Worm (Caenorhabditis elegans) whole organism, midembryonic: Measurements from ENCODE around the gene Y82E9BR.18.

ENCODE experiments used
- T22C8.4 ChIP-seq: fragments of 200-800 bp; sonication (Bioruptor generic); IDR thresholded peaks from 2 replicates; pipeline ENCODE4 v1.3.6; 2022; ENCODE audit warnings: missing genetic modification characterization, missing compliant biosample characterization
- cog-1 ChIP-seq: sonication (generic microtip); optimal IDR thresholded peaks from 2 replicates; lab custom pipeline; 2016; ENCODE audit warnings: missing genetic modification characterization, missing compliant biosample characterization
- flt-1 ChIP-seq: fragments of 200-800 bp; sonication (Bioruptor generic); IDR thresholded peaks from 2 replicates; pipeline ENCODE4 v1.3.6; 2022; ENCODE audit warnings: missing genetic modification characterization, missing compliant biosample characterization
- klf-2 ChIP-seq: fragments of 200-800 bp; sonication (Bioruptor generic); conservative IDR thresholded peaks from 2 replicates; pipeline ENCODE4 v1.3.6; 2022; ENCODE audit warnings: missing genetic modification reagents, missing genetic modification characterization, missing compliant biosample characterization
- med-1 ChIP-seq: sonication (generic microtip); optimal IDR thresholded peaks from 2 replicates; lab custom pipeline; 2017; ENCODE audit warnings: missing genetic modification characterization, mild to moderate bottlenecking, missing compliant biosample characterization, antibody characterized with exemption, missing genetic modification reagents; ENCODE audit not compliant: insufficient read depth
- ref-1 ChIP-seq: fragments of 200-800 bp; sonication (Bioruptor generic); conservative IDR thresholded peaks from 2 replicates; pipeline ENCODE4 v1.3.6; 2022; ENCODE audit warnings: missing genetic modification reagents, missing genetic modification characterization, missing compliant biosample characterization
- tab-1 ChIP-seq: fragments of 200-800 bp; sonication (Bioruptor generic); IDR thresholded peaks from 2 replicates; pipeline ENCODE4 v1.3.6; 2022; ENCODE audit warnings: missing genetic modification characterization, missing compliant biosample characterization
- ztf-23 ChIP-seq: fragments of 200-800 bp; sonication (Bioruptor generic); IDR thresholded peaks from 2 replicates; pipeline ENCODE4 v1.3.6; 2022; ENCODE audit warnings: missing genetic modification reagents, missing genetic modification characterization, missing compliant biosample characterization
- ztf-29 ChIP-seq: fragments of 200-800 bp; sonication (Bioruptor generic); IDR thresholded peaks from 2 replicates; pipeline ENCODE4 v1.3.6; 2022; ENCODE audit warnings: missing genetic modification reagents, missing genetic modification characterization, missing compliant biosample characterization

Y82E9BR.18 gene

DNA sequence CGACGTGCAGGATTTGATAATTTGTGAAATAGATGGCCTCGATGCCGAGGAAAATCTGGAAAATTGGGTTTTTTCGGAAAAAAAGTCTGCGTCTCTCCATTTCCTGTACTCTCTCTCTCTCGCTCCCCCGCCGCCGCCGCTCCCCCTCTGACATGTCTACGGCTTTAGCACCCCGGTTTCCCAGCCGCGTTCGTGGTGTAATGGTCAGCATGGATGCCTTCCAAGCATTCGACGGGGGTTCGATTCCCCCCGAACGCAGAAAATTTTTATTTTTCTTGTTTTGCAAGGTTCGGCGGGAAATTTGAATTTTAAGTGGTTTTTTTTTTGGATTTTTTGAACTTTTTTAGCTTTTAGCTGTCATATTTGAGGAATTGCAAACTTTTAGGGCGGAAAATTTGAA, 59.0 kb downstream of the Y82E9BR.18 start:
- TF ChIP-seq med-1 (GFP tag; lab: Kevin White, UChicago) (no peak), ztf-29 (GFP tag; lab: Robert Waterston, UW) (peak; percentile 64), cog-1 (peak; percentile 73), klf-2 (GFP tag; lab: Robert Waterston, UW) (peak; percentile 80), flt-1 (peak; percentile 77), tab-1 (GFP tag; lab: Robert Waterston, UW) (peak; percentile 87), ztf-23 (GFP tag; lab: Robert Waterston, UW) (peak; percentile 90), T22C8.4 (GFP tag; lab: Robert Waterston, UW) (peak; percentile 72), ref-1 (peak; percentile 70)

DNA sequence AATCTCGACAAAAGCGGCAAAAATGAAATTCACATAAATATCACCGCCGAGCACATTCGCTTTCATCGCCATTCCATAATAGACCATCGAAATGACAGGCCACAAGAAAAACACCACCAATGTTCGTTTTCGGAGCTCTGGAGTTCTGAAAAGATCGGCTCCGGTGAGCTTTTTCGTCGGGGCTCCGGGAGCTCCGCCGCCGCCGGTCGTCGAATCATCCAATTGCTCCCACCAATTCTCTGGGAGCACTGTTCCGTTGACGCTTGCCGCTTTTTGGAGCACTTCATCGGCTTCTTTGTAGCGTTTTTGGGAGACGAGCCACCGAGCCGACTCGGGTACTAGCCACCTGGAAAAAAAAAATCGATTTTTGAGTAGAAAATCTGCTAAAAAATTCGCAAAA, 61.9 kb downstream of the Y82E9BR.18 start:
- no peak for TF ChIP-seq tab-1 (GFP tag; lab: Robert Waterston, UW)
- TF ChIP-seq klf-2 (GFP tag; lab: Robert Waterston, UW): no peak
- no peak for TF ChIP-seq med-1 (GFP tag; lab: Kevin White, UChicago)
- no peak for TF ChIP-seq ref-1
- TF ChIP-seq T22C8.4 (GFP tag; lab: Robert Waterston, UW): no peak
- TF ChIP-seq ztf-29 (GFP tag; lab: Robert Waterston, UW): no peak
- no peak for TF ChIP-seq flt-1
- no peak for TF ChIP-seq ztf-23 (GFP tag; lab: Robert Waterston, UW)
- TF ChIP-seq cog-1: no peak

DNA sequence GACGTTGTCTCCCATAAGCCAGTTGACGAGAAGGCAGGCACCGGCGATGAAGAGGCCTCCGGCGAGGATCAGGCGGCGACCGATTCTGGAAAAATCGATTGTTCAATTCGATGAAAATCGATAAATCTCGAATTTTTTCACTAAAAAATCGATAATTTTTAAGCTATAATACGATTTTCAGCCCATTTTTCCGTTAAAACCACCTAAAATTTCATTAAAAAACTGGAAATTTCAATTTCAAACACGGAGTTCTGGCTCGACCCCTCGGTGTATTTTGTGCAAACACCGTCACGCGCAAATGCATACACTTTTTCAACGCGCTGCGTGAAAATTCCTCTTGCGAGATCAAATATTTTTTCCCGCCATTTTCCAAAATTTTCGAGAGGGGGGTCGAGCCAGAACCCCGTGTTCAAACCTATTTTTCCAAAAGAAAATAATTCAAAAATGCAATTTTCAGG, 62.9 kb downstream of the Y82E9BR.18 start:
- TF ChIP-seq T22C8.4 (GFP tag; lab: Robert Waterston, UW): peak; percentile 57

DNA sequence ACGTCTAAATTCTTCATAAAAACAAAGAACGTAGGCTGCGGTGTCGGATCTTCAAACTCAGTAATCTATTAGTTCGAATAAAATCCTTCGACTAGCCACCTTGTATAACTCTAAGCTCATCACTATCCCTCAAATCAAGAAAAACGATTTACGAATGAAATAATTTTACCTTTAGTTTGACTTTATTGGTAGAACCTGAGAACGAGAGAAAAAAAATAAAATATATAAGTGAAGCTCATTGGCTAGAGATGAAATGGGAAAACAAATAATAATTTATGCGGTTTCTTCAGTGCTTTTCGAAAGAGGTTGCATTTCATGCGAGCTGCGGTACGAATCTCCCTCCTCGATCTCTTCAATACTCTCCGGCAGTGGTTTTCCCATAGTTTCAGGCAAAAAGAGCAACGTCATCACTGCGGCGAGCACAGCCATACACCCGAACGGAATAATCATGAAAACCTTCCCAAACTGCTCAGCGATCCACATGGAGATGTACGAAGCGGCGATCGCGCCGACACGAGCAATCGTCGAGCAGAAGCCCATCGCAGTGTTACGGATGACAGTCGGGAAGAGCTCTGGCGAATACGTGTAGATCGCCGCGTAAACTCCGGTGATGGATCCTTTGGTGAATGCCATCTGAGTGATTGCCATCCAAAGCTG, 63.5 kb downstream of the Y82E9BR.18 start:
- no peak for TF ChIP-seq tab-1 (GFP tag; lab: Robert Waterston, UW)
- 0 out of 2 replicates have a peak, but pooled peaks have one; percentile 73 for TF ChIP-seq flt-1

DNA sequence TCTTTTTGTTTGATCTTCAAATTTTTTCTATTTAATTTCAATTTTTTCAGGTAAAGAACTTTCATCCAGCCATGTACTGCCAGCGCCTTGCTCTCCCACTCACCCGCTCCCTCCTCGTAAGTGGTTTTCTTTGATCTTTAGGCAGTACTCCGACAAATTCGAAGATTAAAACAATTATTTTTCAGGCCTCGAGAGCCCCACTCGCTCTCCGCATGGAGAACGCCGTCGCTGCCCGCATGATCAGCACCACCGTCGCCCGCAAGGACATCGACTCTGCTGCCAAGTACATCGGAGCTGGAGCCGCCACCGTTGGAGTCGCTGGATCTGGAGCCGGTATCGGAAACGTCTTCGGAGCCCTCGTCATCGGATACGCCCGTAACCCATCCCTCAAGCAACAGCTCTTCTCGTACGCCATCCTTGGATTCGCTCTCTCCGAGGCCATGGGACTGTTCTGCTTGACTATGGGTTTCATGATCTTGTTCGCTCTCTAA, 64.1 kb downstream of the Y82E9BR.18 start, which contains the start of gene Y82E9BR.3:
Gene Y82E9BR.3 (plus strand): TSS at position 51 of the 491 bp plus-strand sequence.
- no peak for TF ChIP-seq tab-1 (GFP tag; lab: Robert Waterston, UW)
- TF ChIP-seq ztf-23 (GFP tag; lab: Robert Waterston, UW): no peak
- TF ChIP-seq ref-1: no peak
- TF ChIP-seq med-1 (GFP tag; lab: Kevin White, UChicago): no peak
- no peak for TF ChIP-seq T22C8.4 (GFP tag; lab: Robert Waterston, UW)
- no peak for TF ChIP-seq cog-1
- TF ChIP-seq ztf-29 (GFP tag; lab: Robert Waterston, UW): no peak
- TF ChIP-seq klf-2 (GFP tag; lab: Robert Waterston, UW): no peak
- no peak for TF ChIP-seq flt-1

DNA sequence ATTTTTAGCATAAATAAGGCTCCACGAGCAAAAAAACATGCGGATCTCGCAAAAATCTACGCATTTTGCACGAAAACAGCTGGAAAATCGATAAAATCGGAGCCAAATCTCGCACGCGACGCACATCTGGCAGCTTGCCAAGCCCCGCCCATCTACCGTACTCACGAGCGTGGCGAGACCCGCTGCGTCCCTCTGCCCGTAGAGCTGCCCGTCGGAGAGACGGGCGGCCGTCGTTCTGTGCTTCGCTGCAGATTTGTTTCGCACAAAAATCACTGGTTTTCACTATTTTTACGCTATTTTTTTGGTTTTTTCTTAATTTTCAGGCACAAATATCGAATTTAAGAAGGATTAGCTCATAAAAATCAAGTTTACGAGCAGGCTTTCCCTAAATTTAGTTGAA, 64.6 kb downstream of the Y82E9BR.18 start:
- TF ChIP-seq T22C8.4 (GFP tag; lab: Robert Waterston, UW): peak; percentile 58
- TF ChIP-seq med-1 (GFP tag; lab: Kevin White, UChicago): peak; percentile 21
- TF ChIP-seq ref-1: no peak
- TF ChIP-seq cog-1: peak; percentile 45
- TF ChIP-seq ztf-29 (GFP tag; lab: Robert Waterston, UW): 0 out of 2 replicates have a peak, but pooled peaks have one; percentile 18
- TF ChIP-seq tab-1 (GFP tag; lab: Robert Waterston, UW): no peak
- no peak for TF ChIP-seq klf-2 (GFP tag; lab: Robert Waterston, UW)
- TF ChIP-seq flt-1: peak; percentile 76; the same call in 1 of the 2 replicates
- 0 out of 2 replicates have a peak, but pooled peaks have one; percentile 39 for TF ChIP-seq ztf-23 (GFP tag; lab: Robert Waterston, UW)
